Fruit fly (Drosophila melanogaster): Measurements from ENCODE around the gene CG32365.
A peak's percentile ranks its signal among the peaks of the same experiment; 100 is the strongest.

Gene CG32365

dm6 chr3L:7868581-7869236, at the start of gene CG32365:
Gene CG32365 (plus strand): TSS chr3L:7869042.
- peak; percentile 32 for TF ChIP-seq Met (GFP tag; optimal IDR thresholded peaks at IDR 0.05)
- TF ChIP-seq CG3919 (GFP tag; optimal IDR thresholded peaks at IDR 0.05), result peak; percentile 42
- no peak for TF ChIP-seq fkh (GFP tag; optimal IDR thresholded peaks at IDR 0.05)
- TF ChIP-seq Eip75B (GFP tag; optimal IDR thresholded peaks at IDR 0.05), result no peak
- no peak for TF ChIP-seq fd59A (GFP tag; optimal IDR thresholded peaks at IDR 0.05)
- 0 out of 3 replicates have a peak, but pooled peaks have one; percentile 18 for TF ChIP-seq CG6163 (GFP tag; IDR thresholded peaks at IDR 0.05)
- peak; percentile 53 for TF ChIP-seq net (GFP tag; optimal IDR thresholded peaks at IDR 0.05)
- no peak for TF ChIP-seq CG16779 (tag; optimal IDR thresholded peaks at IDR 0.05)
- TF ChIP-seq svp (GFP tag), result peak; percentile 9
- TF ChIP-seq Sox102F (GFP tag; optimal IDR thresholded peaks at IDR 0.05), result peak; percentile 14
- peak; percentile 28 for TF ChIP-seq vri (GFP tag; optimal IDR thresholded peaks at IDR 0.05)
- peak; percentile 71 for TF ChIP-seq Eip78C (GFP tag)
- TF ChIP-seq CG6808 (GFP tag; optimal IDR thresholded peaks at IDR 0.05), result no peak
- TF ChIP-seq dsx (GFP tag; optimal IDR thresholded peaks at IDR 0.05; ENCODE audit: poor library complexity, severe bottlenecking), result peak; percentile 26
- peak; percentile 48; the same call in 1 of the 3 replicates for TF ChIP-seq eg (GFP tag; IDR thresholded peaks at IDR 0.05)
- TF ChIP-seq Gug (GFP tag; IDR thresholded peaks at IDR 0.05), result no peak
- TF ChIP-seq CG8319 (GFP tag; optimal IDR thresholded peaks at IDR 0.05), result peak; percentile 9
- no peak for TF ChIP-seq CG10669 (GFP tag; optimal IDR thresholded peaks at IDR 0.05)
- TF ChIP-seq CG10631 (GFP tag; optimal IDR thresholded peaks at IDR 0.05), result no peak
- TF ChIP-seq fd85E (GFP tag; optimal IDR thresholded peaks at IDR 0.05), result no peak
- peak; percentile 19 for TF ChIP-seq topi (GFP tag; optimal IDR thresholded peaks at IDR 0.05)

dm6 chr3L:7820236-7820635, 48.6 kb upstream of the CG32365 start:
- TF ChIP-seq Blimp-1 (GFP tag; optimal IDR thresholded peaks at IDR 0.05) (peak; percentile 91), topi (GFP tag; optimal IDR thresholded peaks at IDR 0.05) (no peak), svp (GFP tag) (no peak)

- TF ChIP-seq CG6792 (GFP tag; optimal IDR thresholded peaks at IDR 0.05) (no peak), CG9139 (GFP tag; optimal IDR thresholded peaks at IDR 0.05) (no peak), cyc (GFP tag; optimal IDR thresholded peaks at IDR 0.05) (no peak), Hr39 (GFP tag; optimal IDR thresholded peaks at IDR 0.05) (no peak), Eip78C (GFP tag) (no peak), CG11294 (GFP tag; IDR thresholded peaks at IDR 0.05) (no peak), CG31627 (GFP tag; optimal IDR thresholded peaks at IDR 0.05) (no peak), Blimp-1 (GFP tag; optimal IDR thresholded peaks at IDR 0.05) (peak; percentile 68)
These were observed 47.7 kb upstream of the CG32365 start for dm6 chr3L:7821169-7821568.

dm6 chr3L:7821615-7822574, 46.9 kb upstream of the CG32365 start:
- TF ChIP-seq dsx (GFP tag; optimal IDR thresholded peaks at IDR 0.05; ENCODE audit: poor library complexity, severe bottlenecking) (peak; percentile 26), CG15336 (GFP tag; IDR thresholded peaks at IDR 0.05) (peak; percentile 34; the same call in 1 of the 2 replicates), pdm3 (GFP tag; optimal IDR thresholded peaks at IDR 0.05) (no peak), CG8119 (GFP tag; IDR thresholded peaks at IDR 0.05) (0 out of 3 replicates have a peak, but pooled peaks have one; percentile 26), eg (GFP tag; IDR thresholded peaks at IDR 0.05) (0 out of 3 replicates have a peak, but pooled peaks have one; percentile 30), Blimp-1 (GFP tag; optimal IDR thresholded peaks at IDR 0.05) (peak; percentile 83), Eip78C (GFP tag) (peak; percentile 61), CG6854 (GFP tag; optimal IDR thresholded peaks at IDR 0.05) (no peak)
